Worm (Caenorhabditis elegans) whole organism, L2 larva: Measurements from ENCODE around the gene C54E10.3.

Experiments used
- F13H6.1 ChIP-seq: sonication (generic microtip); optimal IDR thresholded peaks from 2 replicates; lab custom pipeline; 2016; ENCODE audit warnings: missing genetic modification characterization, missing compliant biosample characterization
- R02D3.7 ChIP-seq: fragments of 150-350 bp; optimal IDR thresholded peaks from 2 replicates; lab custom pipeline; 2014; ENCODE audit warnings: missing biosample characterization, missing genetic modification characterization
- Y55F3AM.14 ChIP-seq: fragments of 200-800 bp; sonication (Bioruptor generic); optimal IDR thresholded peaks from 2 replicates; lab custom pipeline; 2018; ENCODE audit warnings: mild to moderate bottlenecking, missing genetic modification characterization, missing compliant biosample characterization
- ZK546.5 ChIP-seq: sonication (generic microtip); optimal IDR thresholded peaks from 2 replicates; lab custom pipeline; 2017; ENCODE audit warnings: missing biosample characterization, missing genetic modification characterization
- alr-1 ChIP-seq: fragments of 150-350 bp; optimal IDR thresholded peaks from 2 replicates; lab custom pipeline; 2014; ENCODE audit warnings: missing biosample characterization, missing genetic modification characterization
- ama-1 ChIP-seq: fragments of 150-350 bp; optimal IDR thresholded peaks from 2 replicates; lab custom pipeline; 2018; ENCODE audit warnings: inconsistent platforms
- blmp-1 ChIP-seq: sonication (generic microtip); optimal IDR thresholded peaks from 2 replicates; lab custom pipeline; 2017; ENCODE audit warnings: missing genetic modification characterization, mild to moderate bottlenecking, missing compliant biosample characterization, antibody characterized with exemption, moderate library complexity; ENCODE audit not compliant: insufficient read depth
- ceh-82 ChIP-seq: fragments of 150-350 bp; optimal IDR thresholded peaks from 2 replicates; lab custom pipeline; 2014; ENCODE audit warnings: missing biosample characterization, missing genetic modification characterization
- elt-1 ChIP-seq: fragments of 150-350 bp; optimal IDR thresholded peaks from 2 replicates; lab custom pipeline; 2014; ENCODE audit warnings: missing biosample characterization, missing genetic modification characterization
- elt-3 ChIP-seq: sonication (generic microtip); optimal IDR thresholded peaks from 2 replicates; lab custom pipeline; 2017; ENCODE audit warnings: missing biosample characterization, missing genetic modification characterization
- fos-1 ChIP-seq: fragments of 150-350 bp; optimal IDR thresholded peaks from 2 replicates; lab custom pipeline; 2014; ENCODE audit warnings: missing biosample characterization, missing genetic modification characterization
- lin-11 ChIP-seq: fragments of 150-350 bp; sonication (generic microtip); optimal IDR thresholded peaks from 2 replicates; lab custom pipeline; 2014; ENCODE audit warnings: missing biosample characterization, missing genetic modification characterization, inconsistent platforms, mixed read lengths
- lin-13 ChIP-seq: fragments of 150-350 bp; optimal IDR thresholded peaks from 2 replicates; lab custom pipeline; 2014; ENCODE audit warnings: missing biosample characterization, missing genetic modification reagents, missing genetic modification characterization
- lin-39 ChIP-seq: fragments of 150-350 bp; optimal IDR thresholded peaks from 2 replicates; lab custom pipeline; 2014; ENCODE audit warnings: missing biosample characterization, missing genetic modification reagents, missing genetic modification characterization
- lsy-2 ChIP-seq, 2 experiments: fragments of 150-350 bp in 1 of 2; sonication (generic microtip) in 1 of 2; optimal IDR thresholded peaks; 2 replicates each; lab custom pipeline; 2014 to 2017; ENCODE audit warnings: missing biosample characterization in 2 of 2, missing genetic modification characterization in 2 of 2
- mbf-1 ChIP-seq: sonication (generic microtip); optimal IDR thresholded peaks from 2 replicates; lab custom pipeline; 2017; ENCODE audit warnings: missing biosample characterization, missing genetic modification characterization
- mdl-1 ChIP-seq, 2 experiments: fragments of 150-350 bp in 1 of 2; sonication (generic microtip) in 1 of 2; optimal IDR thresholded peaks; 2 replicates each; lab custom pipeline; 2017; ENCODE audit warnings: missing biosample characterization in 2 of 2, missing genetic modification characterization in 2 of 2
- nhr-10 ChIP-seq: sonication (generic microtip); optimal IDR thresholded peaks from 2 replicates; lab custom pipeline; 2017; ENCODE audit warnings: missing biosample characterization, missing genetic modification characterization
- nhr-11 ChIP-seq: fragments of 150-350 bp; optimal IDR thresholded peaks from 2 replicates; lab custom pipeline; 2014; ENCODE audit warnings: missing biosample characterization, missing genetic modification characterization
- nhr-12 ChIP-seq: fragments of 150-350 bp; optimal IDR thresholded peaks from 2 replicates; lab custom pipeline; 2014; ENCODE audit warnings: missing biosample characterization, missing genetic modification characterization
- nhr-129 ChIP-seq: fragments of 150-350 bp; optimal IDR thresholded peaks from 2 replicates; lab custom pipeline; 2014; ENCODE audit warnings: missing biosample characterization, missing genetic modification characterization
- nhr-23 ChIP-seq: fragments of 150-350 bp; optimal IDR thresholded peaks from 2 replicates; lab custom pipeline; 2014; ENCODE audit warnings: missing biosample characterization, missing genetic modification reagents, missing genetic modification characterization
- nhr-237 ChIP-seq: fragments of 150-350 bp; optimal IDR thresholded peaks from 2 replicates; lab custom pipeline; 2014; ENCODE audit warnings: missing biosample characterization, missing genetic modification characterization
- nhr-25 ChIP-seq: fragments of 150-350 bp; sonication (generic microtip); optimal IDR thresholded peaks from 3 replicates; lab custom pipeline; 2014; ENCODE audit warnings: missing biosample characterization, missing genetic modification characterization
- nhr-77 ChIP-seq: fragments of 150-350 bp; optimal IDR thresholded peaks from 2 replicates; lab custom pipeline; 2014; ENCODE audit warnings: missing biosample characterization, missing genetic modification characterization
- peb-1 ChIP-seq: fragments of 150-350 bp; optimal IDR thresholded peaks from 2 replicates; lab custom pipeline; 2014; ENCODE audit warnings: missing biosample characterization, missing genetic modification characterization
- sem-4 ChIP-seq: fragments of 150-350 bp; optimal IDR thresholded peaks from 2 replicates; lab custom pipeline; 2014; ENCODE audit warnings: missing biosample characterization, missing genetic modification reagents, missing genetic modification characterization
- skn-1 ChIP-seq: sonication (generic microtip); optimal IDR thresholded peaks from 2 replicates; lab custom pipeline; 2017; ENCODE audit warnings: missing biosample characterization, missing genetic modification characterization
- sma-3 ChIP-seq: sonication (generic microtip); optimal IDR thresholded peaks from 2 replicates; lab custom pipeline; 2016; ENCODE audit warnings: missing genetic modification reagents, missing genetic modification characterization, missing compliant biosample characterization
- sma-9 ChIP-seq, 2 experiments: fragments of 150-350 bp in 1 of 2; sonication (generic microtip) in 1 of 2; optimal IDR thresholded peaks; 2 replicates each; lab custom pipeline; 2014 to 2016; ENCODE audit warnings: missing genetic modification characterization in 2 of 2, mild to moderate bottlenecking in 1 of 2, missing biosample characterization in 1 of 2, missing compliant biosample characterization in 1 of 2, missing genetic modification reagents in 1 of 2, moderate library complexity in 1 of 2
- snpc-4 ChIP-seq: fragments of 150-350 bp; optimal IDR thresholded peaks from 2 replicates; lab custom pipeline; 2014; ENCODE audit warnings: missing biosample characterization, missing genetic modification characterization
- unc-55 ChIP-seq: fragments of 150-350 bp; sonication (generic microtip); optimal IDR thresholded peaks from 3 replicates; lab custom pipeline; 2014; ENCODE audit warnings: missing biosample characterization, missing genetic modification reagents, missing genetic modification characterization
- unc-62 ChIP-seq: fragments of 150-350 bp; optimal IDR thresholded peaks from 2 replicates; lab custom pipeline; 2014; ENCODE audit warnings: missing biosample characterization, missing genetic modification reagents, missing genetic modification characterization
- zag-1 ChIP-seq: fragments of 150-350 bp; optimal IDR thresholded peaks from 2 replicates; lab custom pipeline; 2014; ENCODE audit warnings: missing biosample characterization, missing genetic modification characterization

Gene C54E10.3

DNA sequence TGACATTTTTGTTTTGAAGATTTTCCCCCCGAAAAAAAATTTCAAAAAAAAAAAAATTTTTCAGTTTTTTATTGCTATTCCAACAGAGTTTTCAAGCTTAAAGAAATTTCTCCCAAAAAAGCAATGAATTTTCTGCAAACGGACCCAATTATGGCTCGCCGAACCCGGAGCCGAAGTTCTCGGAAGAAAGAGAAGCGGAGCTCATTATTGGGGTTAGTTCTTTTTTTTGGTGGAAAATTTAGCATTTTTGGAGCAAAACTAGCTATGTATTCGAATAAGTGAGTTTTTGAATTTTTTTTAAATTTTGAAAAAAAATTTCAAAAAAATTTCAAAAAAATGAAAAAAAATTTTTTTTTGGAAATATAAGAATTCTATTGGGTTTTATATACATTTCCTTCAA, 8.8 kb downstream of the C54E10.3 start, which contains the start of gene ncs-5:
Gene ncs-5 (plus strand): TSS at position 124 of the 400 bp plus-strand sequence.
- TF ChIP-seq nhr-129 (tag; lab: Kevin White, UChicago), result no peak
- no peak for TF ChIP-seq sem-4
- no peak for TF ChIP-seq skn-1 (tag; lab: Kevin White, UChicago)
- no peak for TF ChIP-seq sma-9 (GFP tag; optimal IDR thresholded peaks at IDR 0.05; lab: Kevin White, UChicago)
- TF ChIP-seq sma-9 (tag; optimal IDR thresholded peaks at IDR 0.05; lab: Kevin White, UChicago), result no peak
- no peak for TF ChIP-seq nhr-23 (tag; lab: Kevin White, UChicago)
- no peak for TF ChIP-seq Y55F3AM.14
- TF ChIP-seq nhr-237 (tag; lab: Kevin White, UChicago), result no peak
- no peak for TF ChIP-seq nhr-11 (tag; lab: Kevin White, UChicago)
- TF ChIP-seq sma-3 (GFP tag; lab: Kevin White, UChicago), result no peak
- no peak for TF ChIP-seq alr-1
- no peak for TF ChIP-seq snpc-4
- no peak for TF ChIP-seq zag-1 (tag; lab: Kevin White, UChicago)
- TF ChIP-seq nhr-25 (tag; lab: Kevin White, UChicago), result no peak

DNA sequence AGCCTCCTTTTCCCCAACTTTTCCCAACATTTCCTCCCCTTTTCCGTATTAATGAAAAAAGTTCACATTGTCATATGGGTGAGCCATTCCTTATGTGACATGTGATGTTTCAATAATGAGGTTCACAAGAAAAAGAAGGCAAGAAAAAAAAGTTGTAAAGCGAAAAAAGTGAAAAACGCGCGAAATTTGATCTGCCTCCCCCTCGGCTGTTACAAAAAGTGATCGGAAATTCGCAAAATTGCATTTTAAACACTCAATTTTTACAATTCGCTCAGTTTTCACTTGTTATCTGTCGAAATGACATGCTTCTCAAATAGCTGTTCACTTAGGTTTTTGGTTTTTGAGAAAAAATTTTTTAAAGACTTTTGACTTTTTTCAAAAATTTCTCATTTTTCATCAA, 10.8 kb downstream of the C54E10.3 start:
- TF ChIP-seq snpc-4, result no peak
- no peak for TF ChIP-seq mdl-1 (tag; optimal IDR thresholded peaks at IDR 0.05; lab: Kevin White, UChicago)
- no peak for TF ChIP-seq sem-4
- no peak for TF ChIP-seq nhr-77 (tag; lab: Kevin White, UChicago)
- TF ChIP-seq lin-13 (GFP tag; lab: Kevin White, UChicago), result no peak
- TF ChIP-seq nhr-12, result no peak
- TF ChIP-seq fos-1 (tag; lab: Kevin White, UChicago), result no peak
- no peak for TF ChIP-seq R02D3.7 (tag; lab: Kevin White, UChicago)
- no peak for TF ChIP-seq sma-3 (GFP tag; lab: Kevin White, UChicago)
- no peak for TF ChIP-seq blmp-1
- TF ChIP-seq elt-1 (tag; lab: Kevin White, UChicago), result no peak
- TF ChIP-seq skn-1 (tag; lab: Kevin White, UChicago), result no peak
- TF ChIP-seq lsy-2 (tag; optimal IDR thresholded peaks at IDR 0.05; lab: Kevin White, UChicago), result no peak
- no peak for TF ChIP-seq sma-9 (GFP tag; optimal IDR thresholded peaks at IDR 0.05; lab: Kevin White, UChicago)
- no peak for TF ChIP-seq sma-9 (tag; optimal IDR thresholded peaks at IDR 0.05; lab: Kevin White, UChicago)
- TF ChIP-seq lin-11 (tag; lab: Kevin White, UChicago), result no peak
- TF ChIP-seq, all 48 proteins: peak for 0

DNA sequence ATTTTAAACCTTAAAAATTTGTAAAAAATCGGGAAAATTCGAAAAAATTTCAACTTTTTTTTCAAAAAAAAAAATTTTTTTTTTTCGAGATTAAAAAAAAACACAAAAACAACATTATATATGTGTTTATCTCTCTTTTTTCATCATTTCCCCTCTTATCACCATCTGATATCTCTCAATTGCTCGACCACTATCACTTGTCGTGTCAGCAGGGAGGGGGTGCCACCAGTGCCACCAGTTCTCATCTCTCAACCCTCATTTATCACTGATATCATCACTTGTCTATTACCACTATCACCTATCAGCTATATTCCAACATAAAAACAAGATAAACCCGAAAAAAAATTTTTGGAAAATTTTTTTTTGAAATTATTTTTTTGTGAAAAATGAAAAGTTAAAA, 15.6 kb downstream of the C54E10.3 start:
- no peak for TF ChIP-seq unc-62
- no peak for TF ChIP-seq lin-39 (tag; lab: Kevin White, UChicago)
- TF ChIP-seq nhr-129 (tag; lab: Kevin White, UChicago), result peak; percentile 8
- no peak for TF ChIP-seq peb-1 (tag; lab: Kevin White, UChicago)
- no peak for TF ChIP-seq unc-55 (GFP tag; lab: Kevin White, UChicago)
- TF ChIP-seq lin-13 (GFP tag; lab: Kevin White, UChicago), result no peak
- no peak for TF ChIP-seq nhr-25 (tag; lab: Kevin White, UChicago)
- no peak for TF ChIP-seq nhr-23 (tag; lab: Kevin White, UChicago)
- TF ChIP-seq fos-1 (tag; lab: Kevin White, UChicago), result peak; percentile 66
- TF ChIP-seq sma-3 (GFP tag; lab: Kevin White, UChicago), result no peak
- TF ChIP-seq elt-3 (tag; lab: Kevin White, UChicago), result no peak
- no peak for TF ChIP-seq alr-1
- no peak for TF ChIP-seq nhr-237 (tag; lab: Kevin White, UChicago)

DNA sequence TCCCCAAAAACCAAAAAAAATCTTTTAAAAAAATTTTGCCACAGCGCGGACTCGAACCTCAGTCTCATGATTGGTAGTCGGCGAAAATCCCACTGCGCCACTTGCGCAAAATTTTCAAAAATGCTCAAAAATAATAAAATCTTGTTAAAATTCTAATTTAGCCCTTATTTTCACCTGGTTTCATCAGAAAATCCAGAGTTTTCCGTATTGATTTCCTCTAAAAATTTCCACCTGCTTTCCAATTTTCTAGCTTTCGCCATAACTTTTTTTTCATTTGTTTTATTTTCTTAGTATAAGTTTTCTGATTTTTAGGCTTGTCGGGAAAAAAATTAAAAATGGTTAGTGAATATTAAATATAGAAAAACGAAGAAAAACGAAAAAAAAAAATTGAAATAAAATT, 16.6 kb downstream of the C54E10.3 start:
- no peak for TF ChIP-seq ZK546.5
- no peak for TF ChIP-seq nhr-77 (tag; lab: Kevin White, UChicago)
- TF ChIP-seq nhr-10, result no peak
- no peak for TF ChIP-seq nhr-237 (tag; lab: Kevin White, UChicago)
- TF ChIP-seq mbf-1, result no peak
- TF ChIP-seq lin-11 (tag; lab: Kevin White, UChicago), result no peak

DNA sequence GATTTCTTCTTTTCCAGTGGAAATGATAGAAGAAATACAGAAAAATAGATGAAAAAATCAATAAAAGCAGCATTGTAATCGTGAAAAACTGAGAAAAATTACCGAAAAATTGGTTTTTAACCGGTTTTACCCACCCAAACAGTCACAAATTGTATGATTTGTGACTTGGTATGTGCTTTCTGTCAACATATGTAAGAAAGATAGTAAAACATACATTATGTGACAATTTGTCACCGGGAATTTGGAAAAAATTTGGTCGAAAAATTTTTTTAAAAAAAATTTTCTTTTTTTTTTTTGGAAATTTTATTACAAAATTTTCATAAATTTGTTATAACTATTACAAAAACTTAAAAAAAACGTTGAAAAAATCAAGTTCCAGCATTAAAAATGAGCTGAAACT, 26.3 kb downstream of the C54E10.3 start, which contains the start of gene cyp-33D3:
Gene cyp-33D3 (minus strand): TSS at position 101 of the 400 bp plus-strand sequence.
- TF ChIP-seq ceh-82 (tag; lab: Kevin White, UChicago) (no peak), F13H6.1 (no peak), skn-1 (tag; lab: Kevin White, UChicago) (no peak), nhr-12 (no peak), ama-1 (lab: Kevin White, UChicago) (no peak)
- TF ChIP-seq, all 48 proteins: peak for 0
